Worm (Caenorhabditis elegans) whole organism, young adult: Measurements from ENCODE around the gene exc-9.
A peak's percentile ranks its signal among the peaks of the same experiment; 100 is the strongest.

ENCODE experiments used
- F23B12.7 ChIP-seq: sonication (generic microtip); optimal IDR thresholded peaks from 2 replicates; lab custom pipeline; 2017; ENCODE audit warnings: missing genetic modification characterization, mild to moderate bottlenecking, missing compliant biosample characterization, antibody characterized with exemption, moderate library complexity; ENCODE audit not compliant: insufficient read depth
- F33H1.4 ChIP-seq: fragments of 200-800 bp; sonication (Bioruptor generic); IDR thresholded peaks from 2 replicates; pipeline ENCODE4 v1.3.6; 2022; ENCODE audit warnings: missing genetic modification reagents, missing genetic modification characterization, missing compliant biosample characterization
- F52B5.7 ChIP-seq: sonication (generic microtip); optimal IDR thresholded peaks from 2 replicates; lab custom pipeline; 2016; ENCODE audit warnings: mild to moderate bottlenecking, missing genetic modification characterization, missing compliant biosample characterization
- Y53F4B.3 ChIP-seq: fragments of 200-800 bp; sonication (Bioruptor generic); IDR thresholded peaks from 2 replicates; pipeline ENCODE4 v1.3.6; 2022; ENCODE audit warnings: missing genetic modification reagents, missing genetic modification characterization, missing compliant biosample characterization
- ama-1 ChIP-seq, 3 experiments: fragments of 150-350 bp in 1 of 3; sonication (generic microtip) in 2 of 3; optimal IDR thresholded peaks; 2 replicates each; lab custom pipeline; 2014 to 2018; ENCODE audit warnings: missing biosample characterization in 2 of 3, missing genetic modification characterization in 2 of 3, missing genetic modification reagents in 2 of 3
- chd-7 ChIP-seq: sonication (generic microtip); optimal IDR thresholded peaks from 2 replicates; lab custom pipeline; 2016; ENCODE audit warnings: mild to moderate bottlenecking, missing genetic modification characterization, moderate library complexity, missing compliant biosample characterization
- efl-1 ChIP-seq: fragments of 150-350 bp; optimal IDR thresholded peaks from 2 replicates; lab custom pipeline; 2014; ENCODE audit warnings: missing biosample characterization, missing genetic modification reagents, missing genetic modification characterization
- ets-4 ChIP-seq: fragments of 200-800 bp; sonication (Bioruptor generic); optimal IDR thresholded peaks from 2 replicates; lab custom pipeline; 2018; ENCODE audit warnings: mild to moderate bottlenecking, missing genetic modification characterization, missing compliant biosample characterization
- let-607 ChIP-seq, 2 experiments: fragments of 200-800 bp in 1 of 2; sonication (Bioruptor generic) in 1 of 2; sonication (generic microtip) in 1 of 2; optimal IDR thresholded peaks; 2 replicates each; lab custom pipeline; 2016 to 2018; ENCODE audit warnings: mild to moderate bottlenecking in 2 of 2, missing compliant biosample characterization in 2 of 2, missing genetic modification characterization in 2 of 2, moderate library complexity in 2 of 2, missing genotype in 1 of 2
- lin-54 ChIP-seq: fragments of 200-800 bp; sonication (Bioruptor generic); optimal IDR thresholded peaks from 2 replicates; lab custom pipeline; 2018; ENCODE audit warnings: mild to moderate bottlenecking, missing genetic modification characterization, missing compliant biosample characterization
- pbrm-1 ChIP-seq: fragments of 200-800 bp; sonication (Bioruptor generic); IDR thresholded peaks from 2 replicates; pipeline ENCODE4 v1.3.6; 2022; ENCODE audit warnings: missing genetic modification reagents, missing genetic modification characterization, missing compliant biosample characterization
- sea-2 ChIP-seq: fragments of 200-800 bp; sonication (Bioruptor generic); IDR thresholded peaks from 2 replicates; pipeline ENCODE4 v1.3.6; 2022; ENCODE audit warnings: missing genetic modification characterization, missing compliant biosample characterization
- xnd-1 ChIP-seq: sonication (generic microtip); optimal IDR thresholded peaks from 2 replicates; lab custom pipeline; 2016; ENCODE audit warnings: missing genotype, missing genetic modification reagents, missing genetic modification characterization, missing compliant biosample characterization

- TF ChIP-seq chd-7 (tag; lab: Kevin White, UChicago): no peak
- 0 out of 2 replicates have a peak, but pooled peaks have one; percentile 51 for TF ChIP-seq pbrm-1 (GFP tag; lab: Robert Waterston, UW)
- no peak for TF ChIP-seq F52B5.7 (tag; lab: Kevin White, UChicago)
- TF ChIP-seq sea-2 (GFP tag; lab: Robert Waterston, UW): no peak
- no peak for TF ChIP-seq ama-1 (optimal IDR thresholded peaks at IDR 0.05; lab: Kevin White, UChicago)
- no peak for TF ChIP-seq ama-1 (GFP tag; optimal IDR thresholded peaks at IDR 0.05; lab: Kevin White, UChicago)
- no peak for TF ChIP-seq F23B12.7
- peak; percentile 66 for TF ChIP-seq F33H1.4
- peak; percentile 71 for TF ChIP-seq xnd-1 (tag; lab: Kevin White, UChicago)
- TF ChIP-seq efl-1: peak; percentile 93
- no peak for TF ChIP-seq let-607 (tag; optimal IDR thresholded peaks at IDR 0.05; lab: Kevin White, UChicago)
- TF ChIP-seq Y53F4B.3 (GFP tag; lab: Robert Waterston, UW): no peak
- no peak for TF ChIP-seq ets-4 (GFP tag; lab: Kevin White, UChicago)
- peak; percentile 52 for TF ChIP-seq lin-54
These were observed 17.3 kb upstream of the exc-9 start for ce11 chrIV:7958092-7958491.
